Fruit fly (Drosophila melanogaster): ENCODE results near the gene Alg13.

The Alg13 gene

DNA sequence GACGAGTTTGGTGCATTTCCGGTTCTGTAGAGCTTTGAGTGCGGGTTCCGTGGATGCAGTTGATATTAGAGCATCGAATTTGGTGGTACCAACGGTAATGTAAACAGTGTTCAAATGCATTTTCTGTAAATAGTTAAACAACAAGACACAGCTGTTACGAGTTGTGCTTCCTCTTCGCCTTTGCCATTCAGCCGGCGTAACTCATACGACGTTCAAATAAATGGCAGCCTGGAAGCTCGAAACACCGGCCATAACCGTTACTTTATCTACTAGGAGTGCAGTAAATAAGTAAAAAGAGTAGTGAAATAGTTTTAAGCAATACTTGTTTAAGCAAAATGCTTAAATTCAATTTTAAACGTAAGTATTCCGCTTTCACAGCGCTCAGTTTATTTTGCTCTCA is at the start of gene Alg13, which contains the start of gene superdeath:
Alg13 (minus strand) TSS at position 167 of the 400 bp plus-strand sequence.
superdeath (plus strand) TSS at position 256 of the 400 bp plus-strand sequence.
- peak in 1 of 2 experiments; percentile 14 for TF ChIP-seq bsh (GFP tag; optimal IDR thresholded peaks at IDR 0.05)
- peak; percentile 19 for TF ChIP-seq CG12659 (GFP tag; optimal IDR thresholded peaks at IDR 0.05)
- peak; percentile 33 for TF ChIP-seq HmgZ (tag; optimal IDR thresholded peaks at IDR 0.05)
- TF ChIP-seq CG7987 (GFP tag; optimal IDR thresholded peaks at IDR 0.05) = peak; percentile 15
- TF ChIP-seq CG2199 (GFP tag; IDR thresholded peaks at IDR 0.05) = 0 out of 3 replicates have a peak, but pooled peaks have one; percentile 8
- TF ChIP-seq CG15514 (GFP tag; optimal IDR thresholded peaks at IDR 0.05) = peak; percentile 4
- TF ChIP-seq CG3995 (GFP tag; optimal IDR thresholded peaks at IDR 0.05) = peak; percentile 87
- peak; percentile 17 for TF ChIP-seq CG15601 (tag; optimal IDR thresholded peaks at IDR 0.05)
- TF ChIP-seq Opbp (GFP tag; IDR thresholded peaks at IDR 0.05; ENCODE audit: partially characterized antibody) = no peak
- TF ChIP-seq Hr78 (GFP tag; optimal IDR thresholded peaks at IDR 0.05) = no peak
- TF ChIP-seq CG2678 (tag; optimal IDR thresholded peaks at IDR 0.05) = no peak
- TF ChIP-seq pb (GFP tag; optimal IDR thresholded peaks at IDR 0.05) = no peak
- TF ChIP-seq B-H1 (GFP tag; IDR thresholded peaks at IDR 0.05) = no peak
- TF ChIP-seq CG7839 (tag; optimal IDR thresholded peaks at IDR 0.05) = no peak
- no peak for TF ChIP-seq CG4404 (GFP tag; IDR thresholded peaks at IDR 0.05)
- peak; percentile 24 for TF ChIP-seq MESR4 (GFP tag; optimal IDR thresholded peaks at IDR 0.05)
- peak; percentile 28 for TF ChIP-seq stwl (tag; optimal IDR thresholded peaks at IDR 0.05)
- peak; percentile 1 for TF ChIP-seq CG34376 (GFP tag; optimal IDR thresholded peaks at IDR 0.05)
- TF ChIP-seq abd-A (tag; optimal IDR thresholded peaks at IDR 0.05) = no peak
- TF ChIP-seq crp (GFP tag; optimal IDR thresholded peaks at IDR 0.05) = peak in 1 of 2 experiments; percentile 85
- TF ChIP-seq wek (GFP tag; optimal IDR thresholded peaks at IDR 0.05) = peak; percentile 43
- no peak for TF ChIP-seq Lhr (GFP tag; optimal IDR thresholded peaks at IDR 0.05)
- no peak for TF ChIP-seq CG15696 (tag; optimal IDR thresholded peaks at IDR 0.05)
- TF ChIP-seq CG12219 (GFP tag; optimal IDR thresholded peaks at IDR 0.05) = no peak
- peak; percentile 49 for TF ChIP-seq ATbp (GFP tag; optimal IDR thresholded peaks at IDR 0.05)
- no peak for TF ChIP-seq Dref (GFP tag; IDR thresholded peaks at IDR 0.05)
- TF ChIP-seq trh (GFP tag; optimal IDR thresholded peaks at IDR 0.05) = no peak
- TF ChIP-seq H2.0 (GFP tag; IDR thresholded peaks at IDR 0.05) = no peak
- TF ChIP-seq Lpt (GFP tag; optimal IDR thresholded peaks at IDR 0.05) = no peak
- peak; percentile 82 for TF ChIP-seq MBD-R2 (GFP tag; IDR thresholded peaks at IDR 0.05)
- TF ChIP-seq eyg (GFP tag; optimal IDR thresholded peaks at IDR 0.05) = no peak
- TF ChIP-seq Dp (GFP tag; optimal IDR thresholded peaks at IDR 0.05) = peak; percentile 10
- TF ChIP-seq slbo (GFP tag; IDR thresholded peaks at IDR 0.05) = no peak
- peak; percentile 2 for TF ChIP-seq CTCF (GFP tag; optimal IDR thresholded peaks at IDR 0.05)
- peak; percentile 49 for TF ChIP-seq CG17186 (GFP tag; optimal IDR thresholded peaks at IDR 0.05)
- TF ChIP-seq CG9727 (GFP tag; optimal IDR thresholded peaks at IDR 0.05) = no peak
- TF ChIP-seq CG17385 (GFP tag; optimal IDR thresholded peaks at IDR 0.05) = peak; percentile 95
- peak; percentile 12 for TF ChIP-seq nerfin-1 (tag; optimal IDR thresholded peaks at IDR 0.05)
- peak; percentile 92 for TF ChIP-seq Myb (GFP tag; optimal IDR thresholded peaks at IDR 0.05)
- peak; percentile 12 for TF ChIP-seq CoRest (tag; optimal IDR thresholded peaks at IDR 0.05)
- TF ChIP-seq pzg (GFP tag; optimal IDR thresholded peaks at IDR 0.05) = peak; percentile 62
- no peak for TF ChIP-seq zfh2 (GFP tag; optimal IDR thresholded peaks at IDR 0.05)
- TF ChIP-seq CG9437 (GFP tag; optimal IDR thresholded peaks at IDR 0.05) = peak; percentile 46
- peak; percentile 22 for TF ChIP-seq fd64A (GFP tag; optimal IDR thresholded peaks at IDR 0.05)
- TF ChIP-seq Pdp1 (GFP tag; optimal IDR thresholded peaks at IDR 0.05) = peak in 1 of 2 experiments; percentile 64
- TF ChIP-seq CG4424 (GFP tag; optimal IDR thresholded peaks at IDR 0.05) = peak; percentile 20
- TF ChIP-seq CG8290 (GFP tag; optimal IDR thresholded peaks at IDR 0.05) = no peak
- TF ChIP-seq CG8290 (tag; optimal IDR thresholded peaks at IDR 0.05) = no peak
- TF ChIP-seq Ptx1 (GFP tag; IDR thresholded peaks at IDR 0.05) = no peak
- peak; percentile 23 for TF ChIP-seq CG13296 (GFP tag; optimal IDR thresholded peaks at IDR 0.05)
